Worm (Caenorhabditis elegans) whole organism, L1 larva: ENCODE data around the gene ZK666.2.
"Not testable (repeated sequence)": the region's sequence is repeated elsewhere in the genome, so short reads cannot be mapped to it uniquely, and the experiment has no call there.

Experiments
- F16B12.6 ChIP-seq: fragments of 150-350 bp; optimal IDR thresholded peaks from 2 replicates; lab custom pipeline; 2014; ENCODE audit warnings: missing biosample characterization, missing genetic modification characterization
- alr-1 ChIP-seq: fragments of 200-800 bp; sonication (Bioruptor generic); optimal IDR thresholded peaks from 2 replicates; lab custom pipeline; 2018; ENCODE audit warnings: borderline replicate concordance, mild to moderate bottlenecking, missing genetic modification characterization, missing compliant biosample characterization
- aly-2 ChIP-seq: fragments of 150-350 bp; optimal IDR thresholded peaks from 2 replicates; lab custom pipeline; 2014; ENCODE audit warnings: missing biosample characterization, missing genetic modification characterization
- blmp-1 ChIP-seq: fragments of 150-350 bp; optimal IDR thresholded peaks from 2 replicates; lab custom pipeline; 2014; ENCODE audit warnings: missing biosample characterization, missing genetic modification characterization
- ceh-8 ChIP-seq: fragments of 200-800 bp; sonication (Bioruptor generic); optimal IDR thresholded peaks from 2 replicates; lab custom pipeline; 2018; ENCODE audit warnings: mild to moderate bottlenecking, missing genetic modification characterization, moderate library complexity, missing compliant biosample characterization
- dpl-1 ChIP-seq, 3 experiments: fragments of 150-350 bp in 2 of 3; sonication (generic microtip) in 1 of 3; optimal IDR thresholded peaks; 2 replicates each; lab custom pipeline; 2014 to 2017; ENCODE audit warnings: missing biosample characterization in 3 of 3, missing genetic modification characterization in 3 of 3, missing genetic modification reagents in 3 of 3
- efl-3 ChIP-seq: fragments of 200-800 bp; sonication (Bioruptor generic); optimal IDR thresholded peaks from 2 replicates; lab custom pipeline; 2018; ENCODE audit warnings: mild to moderate bottlenecking, missing genetic modification characterization, missing compliant biosample characterization
- egl-27 ChIP-seq, 2 experiments: fragments of 150-350 bp in 1 of 2; sonication (generic microtip); optimal IDR thresholded peaks; 3 replicates each; lab custom pipeline; 2017 to 2018; ENCODE audit warnings: missing biosample characterization in 2 of 2, missing genetic modification characterization in 2 of 2, missing genetic modification reagents in 2 of 2
- elt-2 ChIP-seq: sonication (generic microtip); optimal IDR thresholded peaks from 2 replicates; lab custom pipeline; 2016; ENCODE audit warnings: missing genetic modification characterization, mild to moderate bottlenecking, inconsistent platforms, missing compliant biosample characterization, missing genetic modification reagents
- fkh-10 ChIP-seq: sonication (generic microtip); optimal IDR thresholded peaks from 2 replicates; lab custom pipeline; 2017; ENCODE audit warnings: missing biosample characterization, missing genetic modification reagents, missing genetic modification characterization
- hlh-17 ChIP-seq: fragments of 200-800 bp; sonication (Bioruptor generic); optimal IDR thresholded peaks from 2 replicates; lab custom pipeline; 2018; ENCODE audit warnings: missing genetic modification characterization, mild to moderate bottlenecking, missing compliant biosample characterization, moderate library complexity, borderline replicate concordance
- jun-1 ChIP-seq: fragments of 150-350 bp; optimal IDR thresholded peaks from 2 replicates; lab custom pipeline; 2014; ENCODE audit warnings: missing biosample characterization, missing genetic modification reagents, missing genetic modification characterization
- lin-15B ChIP-seq: fragments of 150-350 bp; sonication (generic microtip); optimal IDR thresholded peaks from 3 replicates; lab custom pipeline; 2014; ENCODE audit warnings: missing biosample characterization, missing genetic modification characterization
- mdl-1 ChIP-seq, 2 experiments: fragments of 150-350 bp; optimal IDR thresholded peaks; 2 replicates each; lab custom pipeline; 2014 to 2017; ENCODE audit warnings: missing biosample characterization in 2 of 2, missing genetic modification characterization in 2 of 2, inconsistent platforms in 1 of 2
- mef-2 ChIP-seq: fragments of 150-350 bp; optimal IDR thresholded peaks from 2 replicates; lab custom pipeline; 2014; ENCODE audit warnings: missing biosample characterization, missing genetic modification characterization
- nhr-11 ChIP-seq: fragments of 150-350 bp; optimal IDR thresholded peaks from 2 replicates; lab custom pipeline; 2014; ENCODE audit warnings: missing biosample characterization, missing genetic modification characterization
- nhr-12 ChIP-seq: sonication (generic microtip); optimal IDR thresholded peaks from 2 replicates; lab custom pipeline; 2017; ENCODE audit warnings: missing biosample characterization, missing genetic modification characterization
- nhr-71 ChIP-seq: sonication (generic microtip); optimal IDR thresholded peaks from 2 replicates; lab custom pipeline; 2016; ENCODE audit warnings: mild to moderate bottlenecking, missing genetic modification characterization, moderate library complexity, missing compliant biosample characterization
- nhr-76 ChIP-seq: sonication (generic microtip); optimal IDR thresholded peaks from 2 replicates; lab custom pipeline; 2017; ENCODE audit warnings: missing biosample characterization, missing genetic modification characterization
- nhr-77 ChIP-seq: fragments of 150-350 bp; optimal IDR thresholded peaks from 2 replicates; lab custom pipeline; 2014; ENCODE audit warnings: missing biosample characterization, missing genetic modification characterization
- nhr-85 ChIP-seq: sonication (generic microtip); peaks from one replicate; lab custom pipeline; 2016; ENCODE audit warnings: missing genetic modification characterization, inconsistent platforms, missing compliant biosample characterization
- nhr-90 ChIP-seq: sonication (generic microtip); optimal IDR thresholded peaks from 2 replicates; lab custom pipeline; 2016; ENCODE audit warnings: mild to moderate bottlenecking, missing genetic modification characterization, missing compliant biosample characterization; ENCODE audit not compliant: poor library complexity
- pqm-1 ChIP-seq: sonication (generic microtip); optimal IDR thresholded peaks from 3 replicates; lab custom pipeline; 2017; ENCODE audit warnings: missing biosample characterization, missing genetic modification characterization
- snpc-4 ChIP-seq: fragments of 150-350 bp; optimal IDR thresholded peaks from 2 replicates; lab custom pipeline; 2014; ENCODE audit warnings: missing biosample characterization, missing genetic modification characterization
- sptf-1 ChIP-seq: fragments of 150-350 bp; optimal IDR thresholded peaks from 2 replicates; lab custom pipeline; 2014; ENCODE audit warnings: missing biosample characterization, missing genetic modification characterization
- swsn-7 ChIP-seq: sonication (generic microtip); optimal IDR thresholded peaks from 2 replicates; lab custom pipeline; 2016; ENCODE audit warnings: missing genetic modification characterization, missing compliant biosample characterization
- tbx-2 ChIP-seq: sonication (generic microtip); optimal IDR thresholded peaks from 2 replicates; lab custom pipeline; 2016; ENCODE audit warnings: missing genetic modification characterization, missing compliant biosample characterization
- unc-130 ChIP-seq: fragments of 150-350 bp; optimal IDR thresholded peaks from 2 replicates; lab custom pipeline; 2017; ENCODE audit warnings: missing biosample characterization, missing genetic modification characterization, inconsistent platforms
- vab-15 ChIP-seq: sonication (generic microtip); optimal IDR thresholded peaks from 2 replicates; lab custom pipeline; 2017; ENCODE audit warnings: missing genotype, mild to moderate bottlenecking, missing genetic modification characterization, missing compliant biosample characterization
- zag-1 ChIP-seq: fragments of 150-350 bp; optimal IDR thresholded peaks from 2 replicates; lab custom pipeline; 2014; ENCODE audit warnings: missing biosample characterization, missing genetic modification characterization

Gene ZK666.2

DNA sequence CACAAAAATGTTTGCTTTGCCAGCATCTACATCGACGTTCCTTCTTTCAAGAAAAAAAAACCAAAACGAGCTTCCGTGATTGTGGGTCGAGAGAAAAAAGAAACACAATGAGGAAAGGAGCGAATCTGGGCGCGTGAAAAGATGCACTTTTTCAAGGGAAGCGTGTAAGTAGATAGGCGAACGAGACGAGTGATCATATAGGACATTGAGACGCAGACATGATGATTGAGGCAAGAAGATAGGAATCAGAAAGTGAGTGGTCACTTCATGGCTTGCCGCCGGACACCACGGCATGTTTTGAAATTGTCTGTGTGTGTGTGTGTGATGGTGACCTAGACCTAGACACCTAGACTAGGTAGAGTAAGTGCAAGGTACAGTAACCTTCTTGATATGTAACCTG is 29.9 kb upstream of the ZK666.2 start (continued):
- TF ChIP-seq unc-130, result no peak
- TF ChIP-seq ceh-8, result no peak
- no peak for TF ChIP-seq F16B12.6 (tag; lab: Kevin White, UChicago)
- no peak for TF ChIP-seq elt-2

DNA sequence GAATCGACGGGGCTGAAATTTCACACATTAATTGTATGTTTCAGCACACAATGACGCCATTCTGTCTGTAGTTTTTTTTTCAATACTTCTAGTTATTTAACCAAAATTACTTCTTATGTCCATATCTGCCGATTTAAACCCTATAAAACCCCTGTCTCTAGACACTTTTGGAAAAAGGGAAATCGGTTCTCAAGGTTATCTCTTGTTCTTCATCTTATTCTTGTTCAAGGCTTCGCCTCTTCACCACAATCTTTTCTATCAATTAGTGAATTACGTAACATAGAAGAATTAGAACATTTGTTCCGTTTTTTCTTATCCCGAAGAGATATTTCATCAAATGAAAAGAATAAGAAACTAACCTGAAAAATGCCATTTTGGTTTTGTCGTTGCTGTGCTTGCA is 29.0 kb upstream of the ZK666.2 start:
- TF ChIP-seq nhr-77 (tag; lab: Kevin White, UChicago) (no peak), F16B12.6 (tag; lab: Kevin White, UChicago) (no peak), vab-15 (tag; lab: Kevin White, UChicago) (no peak), blmp-1 (tag; lab: Kevin White, UChicago) (peak; percentile 85), lin-15B (tag; lab: Kevin White, UChicago) (no peak), mef-2 (tag; lab: Kevin White, UChicago) (no peak)

DNA sequence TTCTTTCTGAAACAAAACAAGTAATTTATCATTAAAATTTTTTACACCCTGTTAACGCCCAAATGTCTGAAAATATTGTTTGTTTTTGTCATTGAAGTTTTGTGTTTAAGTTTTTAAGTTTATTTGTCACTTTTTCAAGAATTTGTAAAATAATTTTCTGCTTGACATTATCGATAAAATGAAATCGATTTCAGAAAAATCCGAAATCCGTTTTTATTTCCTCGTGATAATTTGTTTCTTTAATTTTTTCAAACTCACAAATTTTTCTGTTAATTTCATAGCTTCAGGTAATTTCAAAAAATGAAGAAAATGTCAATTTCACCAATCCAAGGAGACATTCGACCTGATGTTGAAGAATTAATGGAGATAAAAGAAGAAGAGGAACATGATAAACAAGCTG is 24.2 kb upstream of the ZK666.2 start, which contains the start of gene ZK666.12:
TSS of gene ZK666.12 (plus strand) at position 301 of the 400 bp plus-strand sequence.
- TF ChIP-seq mdl-1 (tag; optimal IDR thresholded peaks at IDR 0.05; lab: Kevin White, UChicago) (no peak), dpl-1 (GFP tag; optimal IDR thresholded peaks at IDR 0.05; lab: Kevin White, UChicago) (no peak), nhr-12 (no peak), jun-1 (tag; lab: Kevin White, UChicago) (no peak), nhr-76 (tag; lab: Kevin White, UChicago) (no peak), egl-27 (tag; optimal IDR thresholded peaks at IDR 0.05; lab: Kevin White, UChicago) (no peak), alr-1 (tag; lab: Kevin White, UChicago) (no peak), lin-15B (tag; lab: Kevin White, UChicago) (no peak), hlh-17 (GFP tag; lab: Kevin White, UChicago) (no peak), nhr-90 (tag; lab: Kevin White, UChicago) (no peak)

DNA sequence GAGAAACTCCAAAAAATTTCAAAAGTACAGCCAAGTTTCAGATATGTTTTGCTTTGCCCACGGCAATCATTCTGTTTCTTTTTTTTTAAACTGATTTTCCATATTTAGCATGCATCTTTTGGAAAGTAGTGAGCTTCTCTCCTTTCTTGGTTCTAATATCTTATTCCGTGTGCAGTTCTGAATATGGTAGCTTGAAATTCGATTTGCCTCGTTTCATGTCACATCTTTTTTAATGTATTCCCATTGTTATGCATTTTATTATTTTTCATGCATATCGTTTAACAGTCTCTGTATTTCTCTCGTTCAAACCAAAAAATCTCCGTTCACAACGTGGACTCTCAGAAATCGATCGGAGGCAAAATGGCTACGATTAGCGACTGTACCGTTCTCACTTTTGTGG is 22.8 kb upstream of the ZK666.2 start, which contains the start of gene ZK666.14:
TSS of gene ZK666.14 (plus strand) at position 301 of the 400 bp plus-strand sequence.
- TF ChIP-seq nhr-85 (tag; lab: Kevin White, UChicago) (no peak), fkh-10 (GFP tag; lab: Kevin White, UChicago) (no peak), swsn-7 (tag; lab: Kevin White, UChicago) (no peak), aly-2 (no peak), pqm-1 (tag; lab: Kevin White, UChicago) (no peak), unc-130 (no peak), nhr-11 (no peak), nhr-76 (tag; lab: Kevin White, UChicago) (no peak), nhr-71 (no peak)
- TF ChIP-seq, all 84 proteins: peak for 0

DNA sequence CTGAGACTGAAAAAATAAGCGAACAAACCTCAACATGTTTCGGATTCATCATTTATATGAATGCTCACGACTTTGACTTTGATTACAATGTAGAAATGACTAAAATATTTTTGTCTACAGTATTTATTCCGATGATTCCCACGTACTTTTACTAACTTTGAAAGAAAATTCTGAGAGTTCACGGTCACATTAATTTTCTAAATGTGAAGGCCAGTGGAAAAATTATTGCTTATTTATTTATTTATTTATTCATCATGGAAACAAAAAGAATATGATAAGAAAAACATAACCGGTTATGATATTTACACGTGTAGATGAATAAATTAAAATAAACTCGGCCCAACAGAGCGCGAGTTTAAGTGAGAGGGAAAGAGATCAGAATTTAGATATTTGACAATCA is 21.3 kb upstream of the ZK666.2 start, which contains the start of gene ZK666.8:
TSS of gene ZK666.8 (minus strand) at position 101 of the 400 bp plus-strand sequence.
- not testable (repeated sequence) for TF ChIP-seq snpc-4 (tag; lab: Kevin White, UChicago); sptf-1 (tag; lab: Kevin White, UChicago); efl-3

DNA sequence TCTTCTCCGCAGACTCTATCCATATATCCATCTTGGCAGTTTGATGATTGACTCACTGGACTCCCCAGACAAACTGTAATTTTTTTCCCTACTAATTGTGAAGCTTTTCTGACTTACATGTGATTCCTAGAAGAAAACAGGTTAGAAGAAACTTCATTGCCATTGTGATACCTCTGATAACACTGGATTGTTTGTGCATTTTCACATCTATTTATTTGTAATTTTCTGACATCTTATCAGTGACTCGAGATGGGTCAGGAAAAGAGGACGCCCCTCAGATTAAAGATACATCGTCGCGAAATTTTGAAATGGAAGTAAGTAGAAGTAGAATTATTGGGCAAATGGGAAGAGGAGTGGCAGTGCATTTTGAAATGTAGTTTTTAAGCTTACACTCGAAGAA is 18.6 kb upstream of the ZK666.2 start, which contains the start of gene clec-61:
TSS of gene clec-61 (minus strand) at position 209 of the 400 bp plus-strand sequence.
- TF ChIP-seq elt-2, result peak; percentile 13
- TF ChIP-seq tbx-2 (tag; lab: Kevin White, UChicago), result no peak

ce11 chrII:10486738-10487137 is 15.0 kb upstream of the ZK666.2 start, which contains the start of gene ZK666.15:
Gene ZK666.15, plus strand, starts transcription at chrII:10487038.
- TF ChIP-seq zag-1 (tag; lab: Kevin White, UChicago), result no peak
